Fruit fly (Drosophila melanogaster) whole organism, embryonic: Measurements from ENCODE around the gene Cyp4d1.

Experiments
- B-H2 ChIP-seq: fragments of 200-800 bp; sonication (Bioruptor generic); optimal IDR thresholded peaks from 2 replicates; lab custom pipeline; 2018; ENCODE audit warnings: missing biosample characterization, mild to moderate bottlenecking, missing genetic modification characterization
- Bgb ChIP-seq: fragments of 200-800 bp; sonication (Bioruptor generic); IDR thresholded peaks from 2 replicates; pipeline ENCODE4 v1.3.6; 2022; ENCODE audit warnings: missing biosample characterization, missing genetic modification characterization; ENCODE audit not compliant: partially characterized antibody
- Blimp-1 ChIP-seq: fragments of 200-800 bp; sonication (Bioruptor generic); optimal IDR thresholded peaks from 3 replicates; lab custom pipeline; 2018; ENCODE audit warnings: missing biosample characterization, missing genetic modification characterization, mild to moderate bottlenecking, moderate library complexity, missing genetic modification reagents
- CG10209 ChIP-seq: fragments of 200-800 bp; sonication (Bioruptor generic); optimal IDR thresholded peaks from 3 replicates; lab custom pipeline; 2017; ENCODE audit warnings: missing biosample characterization, mild to moderate bottlenecking, missing genetic modification characterization, missing genetic modification reagents
- CG1024 ChIP-seq: fragments of 200-800 bp; sonication (Bioruptor generic); IDR thresholded peaks from 2 replicates; pipeline ENCODE4 v1.3.6; 2022; ENCODE audit warnings: missing biosample characterization, missing genetic modification characterization
- CG10321 ChIP-seq: fragments of 200-800 bp; sonication (Bioruptor generic); IDR thresholded peaks from 2 replicates; pipeline ENCODE4 v1.3.6; 2022; ENCODE audit warnings: missing biosample characterization, missing genetic modification characterization
- CG10462 ChIP-seq: fragments of 200-800 bp; sonication (Bioruptor generic); optimal IDR thresholded peaks from 2 replicates; lab custom pipeline; 2016; ENCODE audit warnings: missing biosample characterization, missing genetic modification characterization
- CG10654 ChIP-seq: fragments of 200-800 bp; sonication (Bioruptor generic); optimal IDR thresholded peaks from 2 replicates; lab custom pipeline; 2016; ENCODE audit warnings: missing biosample characterization, missing genetic modification characterization
- CG11695 ChIP-seq: fragments of 200-800 bp; sonication (Bioruptor generic); IDR thresholded peaks from 3 replicates; pipeline ENCODE4 v1.3.6; 2022; ENCODE audit warnings: missing biosample characterization, missing genetic modification characterization
- CG13296 ChIP-seq: fragments of 200-800 bp; sonication (Bioruptor generic); optimal IDR thresholded peaks from 3 replicates; lab custom pipeline; 2018; ENCODE audit warnings: missing biosample characterization, mild to moderate bottlenecking, missing genetic modification characterization
- CG15073 ChIP-seq: fragments of 200-800 bp; sonication (Bioruptor generic); optimal IDR thresholded peaks from 2 replicates; lab custom pipeline; 2016; ENCODE audit warnings: missing biosample characterization, missing genetic modification characterization
- CG15696 ChIP-seq: fragments of 200-800 bp; sonication (Bioruptor generic); optimal IDR thresholded peaks from 2 replicates; lab custom pipeline; 2019; ENCODE audit warnings: missing biosample characterization, mild to moderate bottlenecking, missing genetic modification characterization, moderate library complexity
- CG17359 ChIP-seq: fragments of 200-800 bp; sonication (Bioruptor generic); optimal IDR thresholded peaks from 3 replicates; lab custom pipeline; 2018; ENCODE audit warnings: missing biosample characterization, mild to moderate bottlenecking, missing genetic modification characterization, moderate library complexity
- CG17361 ChIP-seq: fragments of 200-800 bp; sonication (Bioruptor generic); IDR thresholded peaks from 3 replicates; pipeline ENCODE4 v1.3.6; 2022; ENCODE audit warnings: missing biosample characterization, missing genetic modification characterization
- CG34376 ChIP-seq: fragments of 200-800 bp; sonication (Bioruptor generic); optimal IDR thresholded peaks from 2 replicates; lab custom pipeline; 2018; ENCODE audit warnings: missing biosample characterization, mild to moderate bottlenecking, missing genetic modification characterization
- CG6175 ChIP-seq: fragments of 200-800 bp; sonication (Bioruptor generic); IDR thresholded peaks from 3 replicates; pipeline ENCODE4 v1.3.6; 2022; ENCODE audit warnings: missing biosample characterization, missing genetic modification characterization
- CG7786 ChIP-seq: fragments of 200-800 bp; sonication (Bioruptor generic); optimal IDR thresholded peaks from 2 replicates; lab custom pipeline; 2016; ENCODE audit warnings: missing biosample characterization, missing genetic modification characterization
- CG8478 ChIP-seq: fragments of >200 bp; optimal IDR thresholded peaks from 2 replicates; lab custom pipeline; 2018
- CoRest ChIP-seq: fragments of 200-800 bp; sonication (Bioruptor generic); optimal IDR thresholded peaks from 3 replicates; lab custom pipeline; 2018; ENCODE audit warnings: missing biosample characterization, mild to moderate bottlenecking, missing genetic modification characterization, moderate library complexity
- ERR ChIP-seq: fragments of 200-800 bp; sonication (Bioruptor generic); optimal IDR thresholded peaks from 2 replicates; lab custom pipeline; 2016; ENCODE audit warnings: missing biosample characterization, missing genetic modification characterization
- Fer1 ChIP-seq: fragments of 200-800 bp; sonication (Bioruptor generic); optimal IDR thresholded peaks from 2 replicates; lab custom pipeline; 2017; ENCODE audit warnings: missing biosample characterization, mild to moderate bottlenecking, missing genetic modification characterization
- Gug ChIP-seq: fragments of 200-800 bp; sonication (Bioruptor generic); IDR thresholded peaks from 4 replicates; pipeline ENCODE4 v1.3.6; 2022; ENCODE audit warnings: missing biosample characterization, missing genetic modification characterization
- Hand ChIP-seq: fragments of 200-800 bp; sonication (Bioruptor generic); optimal IDR thresholded peaks from 2 replicates; lab custom pipeline; 2017; ENCODE audit warnings: mild to moderate bottlenecking, missing biosample characterization, missing genetic modification reagents, missing genetic modification characterization
- HmgD ChIP-seq: fragments of 200-800 bp; sonication (Bioruptor generic); optimal IDR thresholded peaks from 3 replicates; lab custom pipeline; 2016; ENCODE audit warnings: missing biosample characterization, missing genetic modification characterization
- Jarid2 ChIP-seq: fragments of 200-800 bp; sonication (Bioruptor generic); optimal IDR thresholded peaks from 3 replicates; lab custom pipeline; 2017; ENCODE audit warnings: mild to moderate bottlenecking, missing biosample characterization, missing genetic modification reagents, missing genetic modification characterization
- Lhr ChIP-seq: fragments of 200-800 bp; sonication (Bioruptor generic); optimal IDR thresholded peaks from 3 replicates; lab custom pipeline; 2017; ENCODE audit warnings: mild to moderate bottlenecking, missing biosample characterization, missing genetic modification reagents, missing genetic modification characterization
- NFAT ChIP-seq: fragments of 200-800 bp; sonication (Bioruptor generic); IDR thresholded peaks from 2 replicates; pipeline ENCODE4 v1.3.6; 2022; ENCODE audit warnings: missing biosample characterization, missing genetic modification characterization
- Nf-YA ChIP-seq: fragments of 200-800 bp; sonication (Bioruptor generic); IDR thresholded peaks from 2 replicates; pipeline ENCODE4 v1.3.6; 2022; ENCODE audit warnings: missing biosample characterization, missing genetic modification characterization
- Scr ChIP-seq: fragments of 200-800 bp; sonication (Bioruptor generic); IDR thresholded peaks from 2 replicates; pipeline ENCODE4 v1.3.6; 2022; ENCODE audit warnings: missing biosample characterization, missing genetic modification characterization; ENCODE audit not compliant: partially characterized antibody
- Sox100B ChIP-seq: fragments of 200-800 bp; sonication (Bioruptor generic); optimal IDR thresholded peaks from 3 replicates; lab custom pipeline; 2018; ENCODE audit warnings: missing biosample characterization, mild to moderate bottlenecking, missing genetic modification characterization
- ara ChIP-seq: fragments of 200-800 bp; sonication (Bioruptor generic); IDR thresholded peaks from 2 replicates; pipeline ENCODE4 v1.3.6; 2022; ENCODE audit warnings: missing biosample characterization, missing genetic modification characterization
- cg ChIP-seq: fragments of 200-800 bp; sonication (Bioruptor generic); optimal IDR thresholded peaks from 3 replicates; lab custom pipeline; 2019; ENCODE audit warnings: missing biosample characterization, mild to moderate bottlenecking, missing genetic modification characterization, moderate library complexity
- crol ChIP-seq: fragments of 200-800 bp; sonication (Bioruptor generic); IDR thresholded peaks from 2 replicates; pipeline ENCODE4 v1.3.6; 2022; ENCODE audit warnings: missing biosample characterization, missing genetic modification characterization
- dimm ChIP-seq: fragments of 200-800 bp; sonication (Bioruptor generic); IDR thresholded peaks from 2 replicates; pipeline ENCODE4 v1.3.6; 2022; ENCODE audit warnings: missing biosample characterization, missing genetic modification characterization
- dmrt11E ChIP-seq: fragments of 200-800 bp; sonication (Bioruptor generic); optimal IDR thresholded peaks from 3 replicates; lab custom pipeline; 2018; ENCODE audit warnings: missing biosample characterization, mild to moderate bottlenecking, missing genetic modification characterization, moderate library complexity
- eyg ChIP-seq: fragments of 200-800 bp; sonication (Bioruptor generic); optimal IDR thresholded peaks from 3 replicates; lab custom pipeline; 2016; ENCODE audit warnings: missing biosample characterization, missing genetic modification characterization
- gsb-n ChIP-seq: fragments of 200-800 bp; sonication (Bioruptor generic); optimal IDR thresholded peaks from 3 replicates; lab custom pipeline; 2018; ENCODE audit warnings: missing biosample characterization, mild to moderate bottlenecking, missing genetic modification characterization
- jumu ChIP-seq: fragments of 200-800 bp; sonication (Bioruptor generic); optimal IDR thresholded peaks from 3 replicates; lab custom pipeline; 2016; ENCODE audit warnings: missing biosample characterization, missing genetic modification characterization
- kni ChIP-seq: fragments of 200-800 bp; sonication (Bioruptor generic); optimal IDR thresholded peaks from 3 replicates; lab custom pipeline; 2017; ENCODE audit warnings: mild to moderate bottlenecking, missing biosample characterization, missing genetic modification reagents, missing genetic modification characterization
- lab ChIP-seq: fragments of 200-800 bp; sonication (Bioruptor generic); optimal IDR thresholded peaks from 3 replicates; lab custom pipeline; 2017; ENCODE audit warnings: missing biosample characterization, missing genetic modification characterization, mild to moderate bottlenecking, moderate library complexity, missing genetic modification reagents
- lola ChIP-seq, 3 experiments: fragments of >200 bp in 2 of 3; fragments of 200-800 bp in 1 of 3; sonication (Bioruptor generic) in 1 of 3; optimal IDR thresholded peaks; 2 replicates each; lab custom pipeline; 2017 to 2019; ENCODE audit warnings: missing biosample characterization in 3 of 3, missing genetic modification characterization in 3 of 3, mild to moderate bottlenecking in 1 of 3, moderate library complexity in 1 of 3
- schlank ChIP-seq: fragments of 200-800 bp; sonication (Bioruptor generic); optimal IDR thresholded peaks from 2 replicates; lab custom pipeline; 2018; ENCODE audit warnings: missing biosample characterization, mild to moderate bottlenecking, missing genetic modification characterization
- sens ChIP-seq: fragments of 200-800 bp; sonication (Bioruptor generic); peaks from one replicate; lab custom pipeline; 2016; ENCODE audit warnings: missing biosample characterization, missing genetic modification characterization
- slbo ChIP-seq: fragments of 200-800 bp; sonication (Bioruptor generic); IDR thresholded peaks from 2 replicates; pipeline ENCODE4 v1.3.6; 2022; ENCODE audit warnings: missing biosample characterization, missing genetic modification characterization
- slou ChIP-seq: fragments of 200-800 bp; sonication (Bioruptor generic); optimal IDR thresholded peaks from 3 replicates; lab custom pipeline; 2016; ENCODE audit warnings: missing biosample characterization, missing genetic modification characterization
- slp2 ChIP-seq: fragments of 200-800 bp; sonication (Bioruptor generic); optimal IDR thresholded peaks from 2 replicates; lab custom pipeline; 2016; ENCODE audit warnings: missing biosample characterization, missing genetic modification characterization
- so ChIP-seq: fragments of 200-800 bp; sonication (Bioruptor generic); IDR thresholded peaks from 3 replicates; pipeline ENCODE4 v1.3.6; 2022; ENCODE audit warnings: missing biosample characterization, missing genetic modification characterization
- tin ChIP-seq: fragments of 200-800 bp; sonication (Bioruptor generic); optimal IDR thresholded peaks from 3 replicates; lab custom pipeline; 2016; ENCODE audit warnings: missing biosample characterization, missing genetic modification characterization
- tll ChIP-seq, 2 experiments: fragments of 200-800 bp in 1 of 2; fragments of >200 bp in 1 of 2; sonication (Bioruptor generic) in 1 of 2; optimal IDR thresholded peaks; 2 replicates each; lab custom pipeline; 2017 to 2019; ENCODE audit warnings: missing biosample characterization in 2 of 2, missing genetic modification characterization in 2 of 2, mild to moderate bottlenecking in 1 of 2, moderate library complexity in 1 of 2
- trh ChIP-seq: fragments of 200-800 bp; sonication (Bioruptor generic); optimal IDR thresholded peaks from 2 replicates; lab custom pipeline; 2016; ENCODE audit warnings: missing biosample characterization, missing genetic modification characterization
- zf30C ChIP-seq: fragments of 200-800 bp; sonication (Bioruptor generic); optimal IDR thresholded peaks from 3 replicates; lab custom pipeline; 2018; ENCODE audit warnings: missing biosample characterization, mild to moderate bottlenecking, missing genetic modification characterization

Gene Cyp4d1

dm6 chrX:2141854-2142216 lies 20.1 kb downstream of the Cyp4d1 start:
- no peak for TF ChIP-seq dmrt11E (tag; lab: Kevin White, UChicago)
- peak; percentile 66 for TF ChIP-seq sens
- TF ChIP-seq slbo (GFP tag; lab: Robert Waterston, UW) = peak; percentile 56; the same call in 1 of the 2 replicates
- no peak for TF ChIP-seq so (GFP tag; lab: Robert Waterston, UW)
- TF ChIP-seq schlank (tag; lab: Kevin White, UChicago) = peak; percentile 65
- no peak for TF ChIP-seq CG1024 (GFP tag; lab: Robert Waterston, UW)
- no peak for TF ChIP-seq dimm (GFP tag; lab: Robert Waterston, UW)
- 0 out of 2 replicates have a peak, but pooled peaks have one; percentile 39 for TF ChIP-seq ara (GFP tag; lab: Robert Waterston, UW)
- TF ChIP-seq B-H2 (GFP tag; lab: Kevin White, UChicago) = peak; percentile 32
- no peak for TF ChIP-seq lola (GFP tag; optimal IDR thresholded peaks at IDR 0.05; lab: Kevin White, UChicago)
- peak; percentile 62 for TF ChIP-seq cg (GFP tag; lab: Kevin White, UChicago)
- peak; percentile 34 for TF ChIP-seq Hand (GFP tag; lab: Kevin White, UChicago)
- no peak for TF ChIP-seq jumu (GFP tag; lab: Kevin White, UChicago)
- TF ChIP-seq CG17359 (tag; lab: Kevin White, UChicago) = peak; percentile 55
- TF ChIP-seq Scr (GFP tag; lab: Robert Waterston, UW) = no peak
- no peak for TF ChIP-seq ERR (GFP tag; lab: Kevin White, UChicago)
- peak; percentile 50 for TF ChIP-seq CoRest (tag; lab: Kevin White, UChicago)
- no peak for TF ChIP-seq CG6175 (GFP tag; lab: Robert Waterston, UW)
- no peak for TF ChIP-seq Nf-YA
- no peak for TF ChIP-seq gsb-n
- TF ChIP-seq CG7786 (GFP tag; lab: Kevin White, UChicago) = no peak
- no peak for TF ChIP-seq CG10321
- TF ChIP-seq slou (GFP tag; lab: Kevin White, UChicago) = no peak
- TF ChIP-seq eyg (GFP tag; lab: Kevin White, UChicago) = no peak
- peak; percentile 32 for TF ChIP-seq CG13296
- TF ChIP-seq CG15696 = no peak
- peak; percentile 55 for TF ChIP-seq CG10209 (GFP tag; lab: Kevin White, UChicago)
- TF ChIP-seq Gug = no peak
- TF ChIP-seq trh (GFP tag; lab: Kevin White, UChicago) = no peak
- 0 out of 3 replicates have a peak, but pooled peaks have one; percentile 49 for TF ChIP-seq CG17361
- TF ChIP-seq tin (GFP tag; lab: Kevin White, UChicago) = no peak
- no peak for TF ChIP-seq CG15073 (GFP tag; lab: Kevin White, UChicago)
- no peak for TF ChIP-seq CG8478
- TF ChIP-seq CG34376 (GFP tag; lab: Kevin White, UChicago) = peak; percentile 55
- TF ChIP-seq CG10462 (GFP tag; lab: Kevin White, UChicago) = no peak
- TF ChIP-seq kni = peak; percentile 38
- no peak for TF ChIP-seq HmgD (GFP tag; lab: Kevin White, UChicago)
- TF ChIP-seq NFAT (GFP tag; lab: Robert Waterston, UW) = peak; percentile 37; the same call in 1 of the 2 replicates
- TF ChIP-seq CG11695 (GFP tag; lab: Robert Waterston, UW) = peak; percentile 48; the same call in 1 of the 3 replicates
- TF ChIP-seq slp2 (GFP tag; lab: Kevin White, UChicago) = peak; percentile 3
- TF ChIP-seq zf30C (GFP tag; lab: Kevin White, UChicago) = no peak
- no peak for TF ChIP-seq Sox100B (GFP tag; lab: Kevin White, UChicago)
- TF ChIP-seq Bgb (GFP tag; lab: Robert Waterston, UW) = no peak
- TF ChIP-seq Blimp-1 (GFP tag; lab: Kevin White, UChicago) = peak; percentile 36
- TF ChIP-seq Fer1 (GFP tag; lab: Kevin White, UChicago) = peak; percentile 42
- TF ChIP-seq Lhr (GFP tag; lab: Kevin White, UChicago) = no peak
- TF ChIP-seq CG10654 (GFP tag; lab: Kevin White, UChicago) = peak; percentile 25
- no peak for TF ChIP-seq Jarid2
- TF ChIP-seq lab (GFP tag; lab: Kevin White, UChicago) = peak; percentile 69
- TF ChIP-seq tll (GFP tag; optimal IDR thresholded peaks at IDR 0.05; lab: Kevin White, UChicago) = no peak
- TF ChIP-seq crol = no peak
